Worm (Caenorhabditis elegans) whole organism, L4/young adult: ENCODE measurements around the gene elli-1.

Experiments
- W03F9.2 ChIP-seq: fragments of 150-350 bp; optimal IDR thresholded peaks from 2 replicates; lab custom pipeline; 2014; ENCODE audit warnings: missing biosample characterization, missing genetic modification characterization
- dao-5 ChIP-seq: sonication (generic microtip); optimal IDR thresholded peaks from 2 replicates; lab custom pipeline; 2016; ENCODE audit warnings: missing genotype, missing genetic modification characterization, moderate library complexity, missing compliant biosample characterization
- him-1 ChIP-seq: sonication (generic microtip); optimal IDR thresholded peaks from 2 replicates; lab custom pipeline; 2016; ENCODE audit warnings: missing genotype, missing genetic modification reagents, missing genetic modification characterization, missing compliant biosample characterization

DNA sequence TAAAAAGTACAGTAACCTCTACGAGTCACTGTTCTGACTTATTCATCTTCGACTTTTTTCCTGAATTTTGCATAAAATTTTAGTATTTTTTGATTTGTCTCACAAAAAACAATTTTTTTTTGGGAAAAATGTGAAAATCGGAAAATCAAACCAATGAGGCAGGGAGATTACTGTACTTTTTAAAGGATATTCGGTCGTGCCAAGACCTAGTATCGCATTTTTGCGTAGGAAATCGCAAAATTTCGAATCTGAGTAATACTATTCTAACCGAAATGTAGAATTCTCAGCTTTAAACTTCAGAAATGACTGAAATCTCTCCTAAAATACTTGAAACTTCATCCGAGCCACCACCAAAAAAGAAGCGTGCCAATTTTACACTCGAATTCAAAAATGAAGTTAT, 16.8 kb downstream of the elli-1 start, which contains the start of gene F21D5.4:
- TF ChIP-seq him-1 (tag; lab: Kevin White, UChicago): no peak
- no peak for TF ChIP-seq W03F9.2 (tag; lab: Kevin White, UChicago)
- TF ChIP-seq dao-5 (tag; lab: Kevin White, UChicago): no peak
